Worm (Caenorhabditis elegans) whole organism, early embryonic: Measurements from ENCODE around the gene F07A11.4.

Experiments used
- B0310.2 ChIP-seq: sonication (generic microtip); optimal IDR thresholded peaks from 2 replicates; lab custom pipeline; 2016; ENCODE audit warnings: mild to moderate bottlenecking, missing genetic modification characterization, missing compliant biosample characterization
- F13C5.2 ChIP-seq: sonication (generic microtip); optimal IDR thresholded peaks from 2 replicates; lab custom pipeline; 2017; ENCODE audit warnings: mild to moderate bottlenecking, missing genetic modification characterization, inconsistent platforms, missing compliant biosample characterization
- aly-1 ChIP-seq: sonication (generic microtip); optimal IDR thresholded peaks from 2 replicates; lab custom pipeline; 2016; ENCODE audit warnings: missing genetic modification characterization, missing compliant biosample characterization
- ama-1 ChIP-seq: fragments of 150-350 bp; optimal IDR thresholded peaks from 2 replicates; lab custom pipeline; 2014
- ceh-13 ChIP-seq: fragments of 200-800 bp; sonication (Bioruptor generic); optimal IDR thresholded peaks from 2 replicates; lab custom pipeline; 2018; ENCODE audit warnings: mild to moderate bottlenecking, missing genetic modification characterization, missing compliant biosample characterization
- ceh-36 ChIP-seq: sonication (generic microtip); optimal IDR thresholded peaks from 2 replicates; lab custom pipeline; 2016; ENCODE audit warnings: missing genetic modification characterization, inconsistent platforms, missing compliant biosample characterization
- ets-7 ChIP-seq: sonication (generic microtip); optimal IDR thresholded peaks from 2 replicates; lab custom pipeline; 2016; ENCODE audit warnings: missing genotype, missing genetic modification characterization, missing compliant biosample characterization
- flt-1 ChIP-seq: fragments of 200-800 bp; sonication (Bioruptor generic); IDR thresholded peaks from 2 replicates; pipeline ENCODE4 v1.3.6; 2022; ENCODE audit warnings: missing genetic modification characterization, missing compliant biosample characterization
- hmbx-1 ChIP-seq: sonication (generic microtip); optimal IDR thresholded peaks from 2 replicates; lab custom pipeline; 2016; ENCODE audit warnings: mild to moderate bottlenecking, missing genetic modification characterization, missing compliant biosample characterization
- hmg-4 ChIP-seq: fragments of 200-800 bp; sonication (Bioruptor generic); optimal IDR thresholded peaks from 2 replicates; lab custom pipeline; 2018; ENCODE audit warnings: mild to moderate bottlenecking, missing genetic modification characterization, missing compliant biosample characterization
- hnd-1 ChIP-seq: sonication (generic microtip); optimal IDR thresholded peaks from 2 replicates; lab custom pipeline; 2016; ENCODE audit warnings: missing genetic modification characterization, missing compliant biosample characterization
- pes-1 ChIP-seq: fragments of 200-800 bp; sonication (Bioruptor generic); IDR thresholded peaks from 2 replicates; pipeline ENCODE4 v1.3.6; 2022; ENCODE audit warnings: missing genetic modification reagents, missing genetic modification characterization, missing compliant biosample characterization
- scrt-1 ChIP-seq: fragments of 200-800 bp; sonication (Bioruptor generic); IDR thresholded peaks from 2 replicates; pipeline ENCODE4 v1.3.6; 2022; ENCODE audit warnings: missing genetic modification characterization, missing compliant biosample characterization
- sea-1 ChIP-seq: fragments of 200-800 bp; sonication (Bioruptor generic); conservative IDR thresholded peaks from 2 replicates; pipeline ENCODE4 v1.3.6; 2022; ENCODE audit warnings: missing genetic modification characterization, missing compliant biosample characterization
- tbx-11 ChIP-seq: fragments of 200-800 bp; sonication (Bioruptor generic); IDR thresholded peaks from 2 replicates; pipeline ENCODE4 v1.3.6; 2022; ENCODE audit warnings: missing genetic modification characterization, missing compliant biosample characterization
- tbx-37 ChIP-seq: fragments of 200-800 bp; sonication (Bioruptor generic); conservative IDR thresholded peaks from 2 replicates; pipeline ENCODE4 v1.3.6; 2022; ENCODE audit warnings: missing genetic modification reagents, missing genetic modification characterization, missing compliant biosample characterization
- tra-4 ChIP-seq: sonication (generic microtip); optimal IDR thresholded peaks from 2 replicates; lab custom pipeline; 2017; ENCODE audit warnings: missing genetic modification characterization, missing compliant biosample characterization

The F07A11.4 gene

DNA sequence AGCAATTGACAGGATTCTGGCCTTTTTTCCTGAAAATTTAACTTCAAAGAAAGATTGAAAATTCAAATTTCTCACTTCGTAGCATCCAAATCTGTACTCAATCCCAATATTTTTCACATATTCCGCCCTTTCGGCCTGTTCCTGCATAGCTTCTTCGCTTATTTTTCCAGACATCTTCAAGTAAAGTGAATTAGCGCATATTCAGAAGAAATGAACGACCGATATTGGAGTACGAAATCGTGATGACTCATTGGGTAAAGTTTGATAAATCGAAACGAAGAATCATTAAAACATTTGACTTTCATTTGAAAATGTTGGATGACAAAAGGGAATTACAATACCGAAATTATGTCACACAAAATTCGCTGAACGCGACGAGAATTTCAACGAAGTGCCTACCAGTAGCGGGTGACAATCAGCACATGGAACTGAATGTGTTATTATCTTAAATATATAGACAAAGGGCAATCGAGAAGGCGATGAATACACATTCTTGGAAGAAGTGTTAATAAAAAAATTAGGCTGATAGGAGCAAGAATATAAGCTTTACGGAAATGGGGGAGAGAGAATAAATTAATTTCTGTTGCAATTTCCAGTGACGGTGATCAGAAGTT, 50.3 kb downstream of the F07A11.4 start, which contains the start of gene coa-7:
TSS of gene coa-7 (minus strand) at position 174 of the 614 bp plus-strand sequence.
- TF ChIP-seq sea-1 (GFP tag; lab: Robert Waterston, UW): no peak
- TF ChIP-seq hmg-4 (GFP tag; lab: Kevin White, UChicago): no peak
- no peak for TF ChIP-seq ceh-36 (tag; lab: Kevin White, UChicago)
- TF ChIP-seq F13C5.2 (tag; lab: Kevin White, UChicago): no peak
- TF ChIP-seq hnd-1 (tag; lab: Kevin White, UChicago): no peak
- TF ChIP-seq tra-4 (tag; lab: Kevin White, UChicago): no peak
- no peak for TF ChIP-seq pes-1
- TF ChIP-seq flt-1 (GFP tag; lab: Robert Waterston, UW): no peak
- no peak for TF ChIP-seq ama-1
- TF ChIP-seq scrt-1: no peak
- TF ChIP-seq aly-1: no peak
- TF ChIP-seq ceh-13 (GFP tag; lab: Kevin White, UChicago): no peak
- TF ChIP-seq hmbx-1 (tag; lab: Kevin White, UChicago): no peak
- TF ChIP-seq B0310.2: no peak
- no peak for TF ChIP-seq tbx-37 (GFP tag; lab: Robert Waterston, UW)
- no peak for TF ChIP-seq ets-7 (tag; lab: Kevin White, UChicago)
- TF ChIP-seq tbx-11 (GFP tag; lab: Robert Waterston, UW): no peak

- TF ChIP-seq tra-4 (tag; lab: Kevin White, UChicago) (no peak), ama-1 (no peak), sea-1 (GFP tag; lab: Robert Waterston, UW) (no peak), pes-1 (no peak), flt-1 (GFP tag; lab: Robert Waterston, UW) (no peak), hmbx-1 (tag; lab: Kevin White, UChicago) (no peak), F13C5.2 (tag; lab: Kevin White, UChicago) (no peak), ceh-36 (tag; lab: Kevin White, UChicago) (no peak), scrt-1 (no peak), hmg-4 (GFP tag; lab: Kevin White, UChicago) (no peak)
These were observed 51.3 kb downstream of the F07A11.4 start for ce11 chrII:11652125-11652524.

- no peak for TF ChIP-seq B0310.2
- TF ChIP-seq hnd-1 (tag; lab: Kevin White, UChicago): no peak
- TF ChIP-seq hmg-4 (GFP tag; lab: Kevin White, UChicago): no peak
- no peak for TF ChIP-seq pes-1
- no peak for TF ChIP-seq flt-1 (GFP tag; lab: Robert Waterston, UW)
- TF ChIP-seq tbx-11 (GFP tag; lab: Robert Waterston, UW): no peak
- TF ChIP-seq sea-1 (GFP tag; lab: Robert Waterston, UW): no peak
- TF ChIP-seq ets-7 (tag; lab: Kevin White, UChicago): no peak
- no peak for TF ChIP-seq ama-1
- no peak for TF ChIP-seq ceh-36 (tag; lab: Kevin White, UChicago)
- TF ChIP-seq tra-4 (tag; lab: Kevin White, UChicago): no peak
- no peak for TF ChIP-seq F13C5.2 (tag; lab: Kevin White, UChicago)
- TF ChIP-seq scrt-1: no peak
- no peak for TF ChIP-seq aly-1
- TF ChIP-seq tbx-37 (GFP tag; lab: Robert Waterston, UW): no peak
- TF ChIP-seq hmbx-1 (tag; lab: Kevin White, UChicago): no peak
- TF ChIP-seq ceh-13 (GFP tag; lab: Kevin White, UChicago): no peak
These were observed 51.9 kb downstream of the F07A11.4 start, which contains the start of the genes rad-23 and rpn-12 for ce11 chrII:11652679-11653174. Gene rad-23, minus strand, starts transcription at chrII:11652729. Gene rpn-12, plus strand, starts transcription at chrII:11653124.

DNA sequence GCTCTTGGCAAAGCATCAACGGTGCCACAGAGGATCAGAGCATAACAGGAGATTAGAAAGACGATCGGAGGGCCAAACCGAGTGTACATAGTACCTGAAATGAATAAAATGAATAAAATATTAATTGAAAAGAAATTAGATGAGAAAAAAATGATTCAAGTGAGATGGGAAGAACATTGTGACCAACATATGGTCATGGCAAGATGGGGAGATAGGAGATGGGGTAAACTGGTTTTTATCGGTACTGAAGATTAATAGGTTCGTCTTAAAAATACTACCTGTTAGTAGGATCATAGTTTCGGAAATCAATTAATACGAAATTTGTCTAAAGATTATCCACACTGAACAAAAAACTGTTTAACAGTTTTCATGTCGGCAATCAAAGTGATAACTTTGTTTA, 56.3 kb downstream of the F07A11.4 start, which contains the start of gene nep-1:
TSS of gene nep-1 (minus strand) at position 101 of the 400 bp plus-strand sequence.
- TF ChIP-seq pes-1: no peak
- TF ChIP-seq ceh-36 (tag; lab: Kevin White, UChicago): no peak
- TF ChIP-seq hmg-4 (GFP tag; lab: Kevin White, UChicago): no peak
- no peak for TF ChIP-seq ets-7 (tag; lab: Kevin White, UChicago)
- TF ChIP-seq scrt-1: no peak
- no peak for TF ChIP-seq tbx-37 (GFP tag; lab: Robert Waterston, UW)
- no peak for TF ChIP-seq B0310.2
- TF ChIP-seq tra-4 (tag; lab: Kevin White, UChicago): no peak

ce11 chrII:11658854-11659253, 58.0 kb downstream of the F07A11.4 start:
- TF ChIP-seq ama-1: no peak
